Fruit fly (Drosophila melanogaster) whole organism, adult: ENCODE results near the gene Phae2.

ENCODE experiments used
- CG14711 ChIP-seq: fragments of 200-800 bp; sonication (Bioruptor generic); optimal IDR thresholded peaks from 2 replicates; lab custom pipeline; 2018; ENCODE audit warnings: missing biosample characterization, mild to moderate bottlenecking, missing genetic modification characterization, moderate library complexity
- CG1620 ChIP-seq: fragments of 200-800 bp; sonication (Bioruptor generic); optimal IDR thresholded peaks from 2 replicates; lab custom pipeline; 2016; ENCODE audit warnings: missing biosample characterization, missing genetic modification characterization
- CG5204 ChIP-seq: fragments of 200-800 bp; sonication (Bioruptor generic); optimal IDR thresholded peaks from 2 replicates; lab custom pipeline; 2016; ENCODE audit warnings: missing biosample characterization, missing genetic modification characterization
- CG7045 ChIP-seq: fragments of 200-800 bp; sonication (Bioruptor generic); optimal IDR thresholded peaks from 2 replicates; lab custom pipeline; 2017; ENCODE audit warnings: missing biosample characterization, mild to moderate bottlenecking, missing genetic modification characterization
- Crg-1 ChIP-seq: fragments of 200-800 bp; sonication (Bioruptor generic); optimal IDR thresholded peaks from 2 replicates; lab custom pipeline; 2016; ENCODE audit warnings: missing biosample characterization, missing genetic modification characterization
- Hr96 ChIP-seq: fragments of 200-800 bp; sonication (Bioruptor generic); optimal IDR thresholded peaks from 2 replicates; lab custom pipeline; 2016; ENCODE audit warnings: missing biosample characterization, missing genetic modification characterization
- bab1 ChIP-seq: fragments of 200-800 bp; sonication (Bioruptor generic); optimal IDR thresholded peaks from 3 replicates; lab custom pipeline; 2019; ENCODE audit warnings: missing biosample characterization, mild to moderate bottlenecking, missing genetic modification characterization, moderate library complexity
- kay ChIP-seq: fragments of 200-800 bp; sonication (Bioruptor generic); peaks from one replicate; lab custom pipeline; 2016; ENCODE audit warnings: missing biosample characterization, missing genetic modification characterization, borderline replicate concordance
- pad ChIP-seq: fragments of 200-800 bp; sonication (Bioruptor generic); optimal IDR thresholded peaks from 3 replicates; lab custom pipeline; 2017; ENCODE audit warnings: missing biosample characterization, missing genetic modification characterization, mild to moderate bottlenecking, moderate library complexity, missing genetic modification reagents
- toe ChIP-seq: fragments of 200-800 bp; sonication (Bioruptor generic); optimal IDR thresholded peaks from 2 replicates; lab custom pipeline; 2016; ENCODE audit warnings: missing biosample characterization, missing genetic modification characterization

DNA sequence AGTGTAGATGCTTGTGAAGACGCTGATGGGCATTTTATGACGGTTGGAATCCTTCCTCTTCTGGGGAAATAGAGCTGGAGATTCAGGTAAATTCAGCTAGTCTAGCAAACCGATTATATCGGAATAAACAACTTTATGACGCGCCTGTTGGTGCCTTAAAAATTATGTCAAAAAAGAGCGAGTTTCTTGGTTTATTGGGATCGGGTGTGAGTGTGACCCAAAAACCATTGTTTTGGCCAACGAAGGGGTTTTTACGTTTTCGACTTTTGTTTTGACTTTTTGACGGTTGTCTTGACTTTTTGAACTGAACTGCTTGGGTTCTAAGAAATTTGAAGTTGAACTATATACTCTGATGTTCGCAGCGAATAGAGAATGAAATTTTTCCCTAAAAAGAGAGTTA lies 18.9 kb upstream of the Phae2 start:
- TF ChIP-seq CG7045 (GFP tag; lab: Kevin White, UChicago): no peak
- no peak for TF ChIP-seq Crg-1
- no peak for TF ChIP-seq CG14711 (tag; lab: Kevin White, UChicago)
- TF ChIP-seq bab1 (GFP tag; lab: Kevin White, UChicago): no peak
- TF ChIP-seq CG5204 (GFP tag; lab: Kevin White, UChicago): no peak
- TF ChIP-seq toe (GFP tag; lab: Kevin White, UChicago): no peak
- no peak for TF ChIP-seq kay
- TF ChIP-seq CG1620 (GFP tag; lab: Kevin White, UChicago): no peak
- TF ChIP-seq Hr96 (GFP tag; lab: Kevin White, UChicago): no peak
- TF ChIP-seq pad: no peak
